Worm (Caenorhabditis elegans): ENCODE data around the gene C38C3.6.

- no peak for TF ChIP-seq lir-3 (tag; optimal IDR thresholded peaks at IDR 0.05; ENCODE audit: poor library complexity)
- no peak for TF ChIP-seq unc-86 (tag; optimal IDR thresholded peaks at IDR 0.05)
- TF ChIP-seq skn-1 (tag; optimal IDR thresholded peaks at IDR 0.05), result no peak
- TF ChIP-seq nhr-20 (tag; optimal IDR thresholded peaks at IDR 0.05), result no peak
- no peak for TF ChIP-seq zag-1 (tag; optimal IDR thresholded peaks at IDR 0.05)
- no peak for TF ChIP-seq nhr-237 (tag; optimal IDR thresholded peaks at IDR 0.05)
- TF ChIP-seq lin-35 (GFP tag; optimal IDR thresholded peaks at IDR 0.05), result no peak
- TF ChIP-seq nhr-11 (tag; optimal IDR thresholded peaks at IDR 0.05), result no peak
- no peak for TF ChIP-seq elt-3 (tag; optimal IDR thresholded peaks at IDR 0.05)
- TF ChIP-seq dsc-1 (tag; optimal IDR thresholded peaks at IDR 0.05), result no peak
- TF ChIP-seq unc-62 (GFP tag; optimal IDR thresholded peaks at IDR 0.05), result no peak
- TF ChIP-seq nhr-77 (tag; optimal IDR thresholded peaks at IDR 0.05), result no peak
- no peak for TF ChIP-seq efl-1 (optimal IDR thresholded peaks at IDR 0.05)
- TF ChIP-seq efl-1 (GFP tag; optimal IDR thresholded peaks at IDR 0.05 in 1 of 2), result no peak
Observed at ce11 chrV:1527985-1528384, 36.6 kb upstream of the C38C3.6 start, which contains the start of gene str-236.

Data from whole organism, L1 larva.